Fruit fly (Drosophila melanogaster): ENCODE data around the gene Ctps.

DNA sequence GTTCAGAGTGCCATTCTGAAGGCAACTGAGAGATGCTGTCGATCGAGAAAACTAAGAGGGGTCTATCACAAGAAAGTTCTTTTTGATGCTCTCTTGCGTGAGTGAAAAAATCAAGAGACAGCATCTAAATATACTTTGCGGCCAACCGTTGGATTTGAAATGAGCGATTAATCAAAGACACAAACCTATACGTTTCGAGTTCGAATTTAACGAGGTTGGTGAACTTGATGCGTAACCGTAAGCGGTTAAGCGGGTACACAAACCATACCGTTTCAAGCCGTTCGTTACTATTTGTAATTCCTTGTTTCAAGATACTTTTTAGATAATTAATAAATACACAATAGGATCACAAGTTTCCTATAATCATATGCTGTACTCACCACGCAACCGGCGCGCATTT lies 25.6 kb upstream of the Ctps start:
- peak; percentile 53 to 68 for TF ChIP-seq CTCF (optimal IDR thresholded peaks at IDR 0.05)
- TF ChIP-seq CG8478 (optimal IDR thresholded peaks at IDR 0.05) = no peak
